Fruit fly (Drosophila melanogaster) whole organism, embryonic: ENCODE measurements around the gene Svil.

ENCODE experiments used
- CG11093 ChIP-seq: fragments of 200-800 bp; sonication (Bioruptor generic); IDR thresholded peaks from 3 replicates; pipeline ENCODE4 v1.3.6; 2022; ENCODE audit warnings: missing biosample characterization, missing genetic modification characterization
- CG12659 ChIP-seq: fragments of 200-800 bp; sonication (Bioruptor generic); optimal IDR thresholded peaks from 3 replicates; lab custom pipeline; 2017; ENCODE audit warnings: mild to moderate bottlenecking, missing biosample characterization, missing genetic modification reagents, missing genetic modification characterization
- CG13424 ChIP-seq: fragments of 200-800 bp; sonication (Bioruptor generic); optimal IDR thresholded peaks from 2 replicates; lab custom pipeline; 2019; ENCODE audit warnings: missing biosample characterization, mild to moderate bottlenecking, missing genetic modification characterization, moderate library complexity
- CG14710 ChIP-seq: fragments of 200-800 bp; sonication (Bioruptor generic); optimal IDR thresholded peaks from 3 replicates; lab custom pipeline; 2019; ENCODE audit warnings: missing biosample characterization, mild to moderate bottlenecking, missing genetic modification characterization, moderate library complexity
- CG15011 ChIP-seq: fragments of 200-800 bp; sonication (Bioruptor generic); optimal IDR thresholded peaks from 3 replicates; lab custom pipeline; 2018; ENCODE audit warnings: missing biosample characterization, mild to moderate bottlenecking, missing genetic modification characterization
- CG15269 ChIP-seq: fragments of 200-800 bp; sonication (Bioruptor generic); optimal IDR thresholded peaks from 2 replicates; lab custom pipeline; 2018; ENCODE audit warnings: missing biosample characterization, mild to moderate bottlenecking, missing genetic modification characterization, moderate library complexity
- CG2120 ChIP-seq: fragments of 200-800 bp; sonication (Bioruptor generic); optimal IDR thresholded peaks from 3 replicates; lab custom pipeline; 2016; ENCODE audit warnings: missing biosample characterization, missing genetic modification characterization
- CG5180 ChIP-seq: fragments of 200-800 bp; sonication (Bioruptor generic); optimal IDR thresholded peaks from 3 replicates; lab custom pipeline; 2017; ENCODE audit warnings: missing biosample characterization, missing genetic modification characterization, mild to moderate bottlenecking, moderate library complexity, missing genetic modification reagents
- CG7786 ChIP-seq: fragments of 200-800 bp; sonication (Bioruptor generic); optimal IDR thresholded peaks from 2 replicates; lab custom pipeline; 2016; ENCODE audit warnings: missing biosample characterization, missing genetic modification characterization
- CG7928 ChIP-seq: fragments of 200-800 bp; sonication (Bioruptor generic); optimal IDR thresholded peaks from 2 replicates; lab custom pipeline; 2017; ENCODE audit warnings: missing biosample characterization, mild to moderate bottlenecking, missing genetic modification characterization
- CG8924 ChIP-seq: fragments of 200-800 bp; optimal IDR thresholded peaks from 3 replicates; lab custom pipeline; 2019; ENCODE audit warnings: missing biosample characterization, mild to moderate bottlenecking, missing genetic modification characterization, moderate library complexity
- CG9727 ChIP-seq: fragments of 200-800 bp; sonication (Bioruptor generic); optimal IDR thresholded peaks from 3 replicates; lab custom pipeline; 2017; ENCODE audit warnings: missing biosample characterization, mild to moderate bottlenecking, missing genetic modification characterization
- Camta ChIP-seq: fragments of 200-800 bp; sonication (Bioruptor generic); optimal IDR thresholded peaks from 2 replicates; lab custom pipeline; 2016; ENCODE audit warnings: missing biosample characterization, missing genetic modification characterization
- Chrac-16 ChIP-seq: fragments of 200-800 bp; sonication (Bioruptor generic); optimal IDR thresholded peaks from 3 replicates; lab custom pipeline; 2016; ENCODE audit warnings: missing biosample characterization, missing genetic modification characterization
- D19B ChIP-seq: fragments of 200-800 bp; sonication (Bioruptor generic); optimal IDR thresholded peaks from 2 replicates; lab custom pipeline; 2017; ENCODE audit warnings: missing biosample characterization, mild to moderate bottlenecking, missing genetic modification characterization
- Dad ChIP-seq: fragments of 200-800 bp; sonication (Bioruptor generic); optimal IDR thresholded peaks from 3 replicates; lab custom pipeline; 2016; ENCODE audit warnings: missing biosample characterization, missing genetic modification characterization
- Dfd ChIP-seq, 2 experiments: fragments of >200 bp; optimal IDR thresholded peaks; 2 replicates each; lab custom pipeline; 2017; ENCODE audit warnings: missing biosample characterization in 2 of 2, missing genetic modification characterization in 2 of 2
- Dll ChIP-seq: fragments of 200-800 bp; sonication (Bioruptor generic); IDR thresholded peaks from 4 replicates; pipeline ENCODE4 v1.3.6; 2022; ENCODE audit warnings: missing biosample characterization, missing genetic modification characterization; ENCODE audit not compliant: partially characterized antibody
- Hand ChIP-seq: fragments of 200-800 bp; sonication (Bioruptor generic); optimal IDR thresholded peaks from 2 replicates; lab custom pipeline; 2017; ENCODE audit warnings: mild to moderate bottlenecking, missing biosample characterization, missing genetic modification reagents, missing genetic modification characterization
- Med ChIP-seq: fragments of 200-800 bp; sonication (Bioruptor generic); peaks from one replicate; lab custom pipeline; 2016; ENCODE audit warnings: missing biosample characterization, missing genetic modification characterization, mild to moderate bottlenecking, inconsistent platforms, moderate library complexity
- Oli ChIP-seq: fragments of 200-800 bp; sonication (Bioruptor generic); optimal IDR thresholded peaks from 2 replicates; lab custom pipeline; 2018; ENCODE audit warnings: missing biosample characterization, mild to moderate bottlenecking, missing genetic modification characterization, moderate library complexity
- Stat92E ChIP-seq, 3 experiments: fragments of >200 bp in 2 of 3; fragments of 200-800 bp in 1 of 3; sonication (Bioruptor generic) in 1 of 3; optimal IDR thresholded peaks; 2 replicates each; lab custom pipeline; 2017 to 2019; ENCODE audit warnings: missing biosample characterization in 3 of 3, missing genetic modification characterization in 3 of 3, mild to moderate bottlenecking in 1 of 3, moderate library complexity in 1 of 3
- bsh ChIP-seq, 2 experiments: fragments of 200-800 bp; sonication (Bioruptor generic); optimal IDR thresholded peaks; 2 replicates each; lab custom pipeline; 2017 to 2018; ENCODE audit warnings: mild to moderate bottlenecking in 2 of 2, missing biosample characterization in 2 of 2, missing genetic modification characterization in 2 of 2, moderate library complexity in 1 of 2
- chinmo ChIP-seq: fragments of 200-800 bp; sonication (Bioruptor generic); IDR thresholded peaks from 4 replicates; pipeline ENCODE4 v1.3.6; 2022; ENCODE audit warnings: missing biosample characterization, missing genetic modification characterization; ENCODE audit not compliant: partially characterized antibody
- ci ChIP-seq: fragments of 200-800 bp; sonication (Bioruptor generic); IDR thresholded peaks from 3 replicates; pipeline ENCODE4 v1.3.6; 2022; ENCODE audit warnings: missing biosample characterization, missing genetic modification characterization
- corto ChIP-seq: fragments of 200-800 bp; sonication (Bioruptor generic); optimal IDR thresholded peaks from 2 replicates; lab custom pipeline; 2016; ENCODE audit warnings: missing biosample characterization, mild to moderate bottlenecking, missing genetic modification characterization, moderate library complexity
- dati ChIP-seq: fragments of 200-800 bp; sonication (Bioruptor generic); IDR thresholded peaks from 2 replicates; pipeline ENCODE4 v1.3.6; 2022; ENCODE audit warnings: missing biosample characterization, missing genetic modification characterization
- dm ChIP-seq: fragments of 200-800 bp; sonication (Bioruptor generic); optimal IDR thresholded peaks from 3 replicates; lab custom pipeline; 2016; ENCODE audit warnings: missing biosample characterization, missing genetic modification characterization
- ems ChIP-seq: fragments of 200-800 bp; sonication (Bioruptor generic); optimal IDR thresholded peaks from 3 replicates; lab custom pipeline; 2016; ENCODE audit warnings: missing biosample characterization, missing genetic modification characterization
- en ChIP-seq: fragments of 200-800 bp; sonication (Bioruptor generic); optimal IDR thresholded peaks from 2 replicates; lab custom pipeline; 2016; ENCODE audit warnings: missing biosample characterization, missing genetic modification characterization
- gsb-n ChIP-seq: fragments of 200-800 bp; sonication (Bioruptor generic); optimal IDR thresholded peaks from 3 replicates; lab custom pipeline; 2018; ENCODE audit warnings: missing biosample characterization, mild to moderate bottlenecking, missing genetic modification characterization
- kni ChIP-seq: fragments of 200-800 bp; sonication (Bioruptor generic); optimal IDR thresholded peaks from 3 replicates; lab custom pipeline; 2017; ENCODE audit warnings: mild to moderate bottlenecking, missing biosample characterization, missing genetic modification reagents, missing genetic modification characterization
- lmd ChIP-seq: fragments of 200-800 bp; sonication (Bioruptor generic); IDR thresholded peaks from 2 replicates; pipeline ENCODE4 v1.3.6; 2022; ENCODE audit warnings: missing biosample characterization, missing genetic modification characterization
- mam ChIP-seq: fragments of 200-800 bp; sonication (Bioruptor generic); optimal IDR thresholded peaks from 3 replicates; lab custom pipeline; 2016; ENCODE audit warnings: missing biosample characterization, missing genetic modification characterization
- nau ChIP-seq: fragments of 200-800 bp; sonication (Bioruptor generic); optimal IDR thresholded peaks from 3 replicates; lab custom pipeline; 2017; ENCODE audit warnings: missing biosample characterization, mild to moderate bottlenecking, missing genetic modification characterization, missing genetic modification reagents
- pan ChIP-seq, 4 experiments: fragments of >200 bp in 3 of 4; fragments of 200-800 bp in 1 of 4; sonication (Bioruptor generic) in 1 of 4; optimal IDR thresholded peaks in 3 of 4; IDR thresholded peaks in 1 of 4; 2 replicates each; pipeline versions ENCODE4 v1.3.6 to Lab custom; 2017 to 2022; ENCODE audit warnings: missing biosample characterization in 2 of 4, missing genetic modification characterization in 2 of 4, mixed read lengths in 1 of 4
- pho ChIP-seq: fragments of 200-800 bp; sonication (Bioruptor generic); optimal IDR thresholded peaks from 2 replicates; lab custom pipeline; 2016; ENCODE audit warnings: missing biosample characterization, missing genetic modification characterization
- pzg ChIP-seq: fragments of 200-800 bp; sonication (Bioruptor generic); optimal IDR thresholded peaks from 3 replicates; lab custom pipeline; 2018; ENCODE audit warnings: missing biosample characterization, mild to moderate bottlenecking, missing genetic modification characterization, moderate library complexity
- ranshi ChIP-seq: fragments of 200-800 bp; sonication (Bioruptor generic); IDR thresholded peaks from 2 replicates; pipeline ENCODE4 v1.3.6; 2022; ENCODE audit warnings: missing biosample characterization, missing genetic modification characterization
- scrt ChIP-seq: fragments of 200-800 bp; sonication (Bioruptor generic); optimal IDR thresholded peaks from 2 replicates; lab custom pipeline; 2018; ENCODE audit warnings: missing biosample characterization, mild to moderate bottlenecking, missing genetic modification characterization, moderate library complexity
- sr ChIP-seq: fragments of 200-800 bp; sonication (Bioruptor generic); IDR thresholded peaks from 3 replicates; pipeline ENCODE4 v1.3.6; 2022; ENCODE audit warnings: missing biosample characterization, missing genetic modification characterization
- stwl ChIP-seq: fragments of 200-800 bp; sonication (Bioruptor generic); optimal IDR thresholded peaks from 3 replicates; lab custom pipeline; 2018; ENCODE audit warnings: missing biosample characterization, mild to moderate bottlenecking, missing genetic modification characterization, moderate library complexity
- vnd ChIP-seq: fragments of 200-800 bp; sonication (Bioruptor generic); IDR thresholded peaks from 3 replicates; pipeline ENCODE4 v1.3.6; 2022; ENCODE audit warnings: missing biosample characterization, missing genetic modification characterization; ENCODE audit not compliant: partially characterized antibody
- vvl ChIP-seq: fragments of 200-800 bp; sonication (Bioruptor generic); IDR thresholded peaks from 2 replicates; pipeline ENCODE4 v1.3.6; 2022; ENCODE audit warnings: missing biosample characterization, missing genetic modification characterization
- wdn ChIP-seq: fragments of 200-800 bp; sonication (Bioruptor generic); IDR thresholded peaks from 2 replicates; pipeline ENCODE4 v1.3.6; 2022; ENCODE audit warnings: missing biosample characterization, missing genetic modification characterization
- z ChIP-seq: fragments of 200-800 bp; sonication (Bioruptor generic); IDR thresholded peaks from 3 replicates; pipeline ENCODE4 v1.3.6; 2022; ENCODE audit warnings: missing biosample characterization, missing genetic modification characterization
- zen ChIP-seq: fragments of 200-800 bp; sonication (Bioruptor generic); optimal IDR thresholded peaks from 3 replicates; lab custom pipeline; 2018; ENCODE audit warnings: missing biosample characterization, mild to moderate bottlenecking, missing genetic modification characterization, moderate library complexity
- zen2 ChIP-seq: fragments of 200-800 bp; sonication (Bioruptor generic); IDR thresholded peaks from 3 replicates; pipeline ENCODE4 v1.3.6; 2022; ENCODE audit warnings: missing biosample characterization, missing genetic modification characterization; ENCODE audit not compliant: partially characterized antibody
- zfh1 ChIP-seq: fragments of 200-800 bp; sonication (Bioruptor generic); IDR thresholded peaks from 3 replicates; pipeline ENCODE4 v1.3.6; 2022; ENCODE audit warnings: missing biosample characterization, missing genetic modification characterization

Svil gene

dm6 chr3L:2501764-2502163 is 124.3 kb downstream of the Svil start (continued):
- TF ChIP-seq en (GFP tag; lab: Kevin White, UChicago) (no peak), corto (no peak), zfh1 (GFP tag; lab: Robert Waterston, UW) (peak; percentile 50; the same call in 1 of the 3 replicates), CG7786 (peak; percentile 36), dm (no peak), CG14710 (tag; lab: Kevin White, UChicago) (no peak), CG15269 (tag; lab: Kevin White, UChicago) (peak; percentile 72), CG5180 (GFP tag; lab: Kevin White, UChicago) (peak; percentile 9), sr (no peak), kni (GFP tag; lab: Kevin White, UChicago) (no peak), zen2 (GFP tag; lab: Robert Waterston, UW) (no peak), Dll (GFP tag; lab: Robert Waterston, UW) (no peak), ems (GFP tag; lab: Kevin White, UChicago) (peak; percentile 57), CG9727 (peak; percentile 74), Stat92E (GFP tag; optimal IDR thresholded peaks at IDR 0.05; lab: Kevin White, UChicago) (no peak), Chrac-16 (GFP tag; lab: Kevin White, UChicago) (peak; percentile 19), pan (optimal IDR thresholded peaks at IDR 0.05; lab: Kevin White, UChicago) (no peak), pan (GFP tag; optimal IDR thresholded peaks at IDR 0.05 in 1 of 2, IDR thresholded peaks at IDR 0.05 in 1 of 2) (peak in 1 of 2 experiments; percentile 71), Dfd (GFP tag; optimal IDR thresholded peaks at IDR 0.05; lab: Kevin White, UChicago) (no peak), ci (GFP tag; lab: Robert Waterston, UW) (peak; percentile 52; the same call in 2 of the 3 replicates), gsb-n (tag; lab: Kevin White, UChicago) (no peak), chinmo (GFP tag; lab: Robert Waterston, UW) (no peak), D19B (peak; percentile 70), Med (GFP tag; lab: Kevin White, UChicago) (peak; percentile 95), vnd (GFP tag; lab: Robert Waterston, UW) (no peak), z (GFP tag; lab: Robert Waterston, UW) (no peak), Dad (GFP tag; lab: Kevin White, UChicago) (peak; percentile 27), wdn (GFP tag; lab: Robert Waterston, UW) (peak; percentile 74; the same call in 1 of the 2 replicates), Camta (GFP tag; lab: Kevin White, UChicago) (peak; percentile 46), ranshi (GFP tag; lab: Robert Waterston, UW) (peak; percentile 74), bsh (GFP tag; optimal IDR thresholded peaks at IDR 0.05; lab: Kevin White, UChicago) (peak in 1 of 2 experiments; percentile 35), CG8924 (tag; lab: Kevin White, UChicago) (peak; percentile 66), nau (GFP tag; lab: Kevin White, UChicago) (no peak), pzg (GFP tag; lab: Kevin White, UChicago) (no peak), vvl (GFP tag; lab: Robert Waterston, UW) (peak; percentile 76), scrt (GFP tag; lab: Kevin White, UChicago) (peak; percentile 65), dati (GFP tag; lab: Robert Waterston, UW) (no peak), zen (tag; lab: Kevin White, UChicago) (peak; percentile 21), CG7928 (GFP tag; lab: Kevin White, UChicago) (no peak), mam (GFP tag; lab: Kevin White, UChicago) (peak; percentile 68), lmd (GFP tag; lab: Robert Waterston, UW) (peak; percentile 79), stwl (tag; lab: Kevin White, UChicago) (no peak), CG15011 (GFP tag; lab: Kevin White, UChicago) (peak; percentile 69), Oli (peak; percentile 47), CG13424 (no peak), CG2120 (GFP tag; lab: Kevin White, UChicago) (peak; percentile 93), CG11093 (GFP tag; lab: Robert Waterston, UW) (0 out of 3 replicates have a peak, but pooled peaks have one; percentile 41), CG12659 (GFP tag; lab: Kevin White, UChicago) (peak; percentile 59), Hand (peak; percentile 51), pho (GFP tag; lab: Kevin White, UChicago) (peak; percentile 68)
